Fruit fly (Drosophila melanogaster): Measurements from ENCODE around the gene Pxd.

Pxd gene

dm6 chr3R:17042838-17043569, 28.6 kb downstream of the Pxd start, which contains the start of the genes bdwf and Patr-1:
Gene bdwf, minus strand, starts transcription at chr3R:17043136.
Gene Patr-1, plus strand, starts transcription at chr3R:17043564.
- TF ChIP-seq CG10631 (GFP tag; optimal IDR thresholded peaks at IDR 0.05) (peak; percentile 54), Met (GFP tag; optimal IDR thresholded peaks at IDR 0.05) (no peak), acj6 (GFP tag; optimal IDR thresholded peaks at IDR 0.05) (no peak), CG32006 (GFP tag; optimal IDR thresholded peaks at IDR 0.05) (no peak), CG6808 (GFP tag; optimal IDR thresholded peaks at IDR 0.05) (no peak), Hr39 (GFP tag; optimal IDR thresholded peaks at IDR 0.05) (no peak), CG6163 (GFP tag; IDR thresholded peaks at IDR 0.05) (no peak), CG6792 (GFP tag; optimal IDR thresholded peaks at IDR 0.05) (no peak), CG15336 (GFP tag; IDR thresholded peaks at IDR 0.05) (no peak), Lpt (GFP tag; optimal IDR thresholded peaks at IDR 0.05) (no peak), fd85E (GFP tag; optimal IDR thresholded peaks at IDR 0.05) (no peak), CG6276 (GFP tag; optimal IDR thresholded peaks at IDR 0.05) (no peak), ss (GFP tag; optimal IDR thresholded peaks at IDR 0.05) (no peak), CG31627 (GFP tag; optimal IDR thresholded peaks at IDR 0.05) (peak; percentile 8), CG9139 (GFP tag; optimal IDR thresholded peaks at IDR 0.05) (no peak), Eip78C (GFP tag) (no peak), achi (GFP tag; optimal IDR thresholded peaks at IDR 0.05) (peak; percentile 99), CG11902 (GFP tag; optimal IDR thresholded peaks at IDR 0.05) (no peak), fd59A (GFP tag; optimal IDR thresholded peaks at IDR 0.05) (no peak), CG6854 (GFP tag; optimal IDR thresholded peaks at IDR 0.05) (no peak), CG3919 (GFP tag; optimal IDR thresholded peaks at IDR 0.05) (no peak), pdm3 (GFP tag; optimal IDR thresholded peaks at IDR 0.05) (no peak), Ets21C (GFP tag; optimal IDR thresholded peaks at IDR 0.05) (no peak), cyc (GFP tag; optimal IDR thresholded peaks at IDR 0.05) (peak; percentile 28), CG11762 (GFP tag; optimal IDR thresholded peaks at IDR 0.05; ENCODE audit: insufficient read depth) (no peak), net (GFP tag; optimal IDR thresholded peaks at IDR 0.05) (no peak), Hr38 (GFP tag; optimal IDR thresholded peaks at IDR 0.05) (no peak), fkh (GFP tag; optimal IDR thresholded peaks at IDR 0.05) (no peak), CG8319 (GFP tag; optimal IDR thresholded peaks at IDR 0.05) (peak; percentile 9), Hr4 (GFP tag; optimal IDR thresholded peaks at IDR 0.05) (no peak), Sox14 (GFP tag; optimal IDR thresholded peaks at IDR 0.05) (peak; percentile 29), esn (GFP tag; optimal IDR thresholded peaks at IDR 0.05) (peak; percentile 58), Smox (GFP tag; optimal IDR thresholded peaks at IDR 0.05) (no peak), CG34406 (GFP tag; optimal IDR thresholded peaks at IDR 0.05) (no peak), svp (GFP tag) (no peak), topi (GFP tag; optimal IDR thresholded peaks at IDR 0.05) (no peak), CG3032 (tag; optimal IDR thresholded peaks at IDR 0.05) (peak; percentile 24), Ets96B (tag; optimal IDR thresholded peaks at IDR 0.05) (no peak), Gug (GFP tag; IDR thresholded peaks at IDR 0.05) (no peak), Sox102F (GFP tag; optimal IDR thresholded peaks at IDR 0.05) (no peak), CG1621 (tag; optimal IDR thresholded peaks at IDR 0.05) (no peak)

dm6 chr3R:17043570-17043923, 29.2 kb downstream of the Pxd start:
- TF ChIP-seq CG11294 (GFP tag; IDR thresholded peaks at IDR 0.05): no peak
- TF ChIP-seq acj6 (GFP tag; optimal IDR thresholded peaks at IDR 0.05): no peak
